Worm (Caenorhabditis elegans) whole organism, L4 larva: ENCODE measurements around the gene gpc-1.

Experiments used
- D1046.2 ChIP-seq: fragments of 200-800 bp; sonication (Bioruptor generic); IDR thresholded peaks from 2 replicates; pipeline ENCODE4 v1.3.6; 2022; ENCODE audit warnings: missing genetic modification characterization, missing compliant biosample characterization
- F10B5.3 ChIP-seq: sonication (generic microtip); optimal IDR thresholded peaks from 2 replicates; lab custom pipeline; 2016; ENCODE audit warnings: mild to moderate bottlenecking, missing genetic modification characterization, missing compliant biosample characterization
- F37D6.2 ChIP-seq: sonication (generic microtip); optimal IDR thresholded peaks from 2 replicates; lab custom pipeline; 2016; ENCODE audit warnings: mild to moderate bottlenecking, missing genetic modification characterization, missing compliant biosample characterization
- F44E2.7 ChIP-seq: fragments of 200-800 bp; sonication (Bioruptor generic); IDR thresholded peaks from 2 replicates; pipeline ENCODE4 v2.1.2; 2022; ENCODE audit warnings: missing genetic modification characterization, missing compliant biosample characterization
- T20F7.1 ChIP-seq: fragments of 200-800 bp; sonication (Bioruptor generic); optimal IDR thresholded peaks from 2 replicates; lab custom pipeline; 2018; ENCODE audit warnings: mild to moderate bottlenecking, missing genetic modification characterization, missing compliant biosample characterization
- Y75B8A.6 ChIP-seq: fragments of 200-800 bp; sonication (Bioruptor generic); IDR thresholded peaks from 2 replicates; pipeline ENCODE4 v1.3.6; 2022; ENCODE audit warnings: missing genetic modification reagents, missing genetic modification characterization, missing compliant biosample characterization
- ZK546.5 ChIP-seq, 2 experiments: sonication (generic microtip); optimal IDR thresholded peaks; 2 replicates each; lab custom pipeline; 2017; ENCODE audit warnings: missing biosample characterization in 2 of 2, missing genetic modification characterization in 2 of 2
- aly-2 ChIP-seq: sonication (generic microtip); optimal IDR thresholded peaks from 2 replicates; lab custom pipeline; 2018; ENCODE audit warnings: missing biosample characterization, missing genetic modification characterization
- ceh-20 ChIP-seq: fragments of 200-800 bp; sonication (Bioruptor generic); IDR thresholded peaks from 2 replicates; pipeline ENCODE4 v1.3.6; 2022; ENCODE audit warnings: missing genetic modification reagents, missing genetic modification characterization, missing compliant biosample characterization
- ceh-62 ChIP-seq: sonication (generic microtip); optimal IDR thresholded peaks from 2 replicates; lab custom pipeline; 2017; ENCODE audit warnings: missing biosample characterization, missing genetic modification characterization
- ceh-82 ChIP-seq: sonication (generic microtip); optimal IDR thresholded peaks from 2 replicates; lab custom pipeline; 2017; ENCODE audit warnings: missing biosample characterization, missing genetic modification characterization
- cey-2 ChIP-seq: sonication (generic microtip); optimal IDR thresholded peaks from 3 replicates; lab custom pipeline; 2017; ENCODE audit warnings: missing genetic modification characterization, mild to moderate bottlenecking, missing compliant biosample characterization, antibody characterized with exemption, borderline replicate concordance; ENCODE audit not compliant: insufficient read depth
- ctbp-1 ChIP-seq: fragments of 200-800 bp; sonication (Bioruptor generic); IDR thresholded peaks from 2 replicates; pipeline ENCODE4 v1.3.6; 2022; ENCODE audit warnings: missing genetic modification reagents, missing genetic modification characterization, missing compliant biosample characterization
- daf-19 ChIP-seq: fragments of 200-800 bp; sonication (Bioruptor generic); conservative IDR thresholded peaks from 2 replicates; pipeline ENCODE4 v1.3.6; 2022; ENCODE audit warnings: missing genetic modification characterization, missing compliant biosample characterization
- dmd-6 ChIP-seq: fragments of 200-800 bp; sonication (Bioruptor generic); IDR thresholded peaks from 2 replicates; pipeline ENCODE4 v1.3.6; 2022; ENCODE audit warnings: missing genetic modification reagents, missing genetic modification characterization, missing compliant biosample characterization
- dpl-1 ChIP-seq: fragments of 150-350 bp; optimal IDR thresholded peaks from 2 replicates; lab custom pipeline; 2014; ENCODE audit warnings: missing biosample characterization, missing genetic modification reagents, missing genetic modification characterization
- duxl-1 ChIP-seq: sonication (generic microtip); optimal IDR thresholded peaks from 2 replicates; lab custom pipeline; 2016; ENCODE audit warnings: mild to moderate bottlenecking, missing genetic modification characterization, moderate library complexity, missing compliant biosample characterization; ENCODE audit not compliant: poor library complexity
- dve-1 ChIP-seq: sonication (generic microtip); optimal IDR thresholded peaks from 2 replicates; lab custom pipeline; 2017; ENCODE audit warnings: antibody characterized with exemption, mild to moderate bottlenecking, missing genetic modification characterization, missing compliant biosample characterization; ENCODE audit not compliant: insufficient read depth
- fkh-10 ChIP-seq: fragments of 150-350 bp; optimal IDR thresholded peaks from 2 replicates; lab custom pipeline; 2014; ENCODE audit warnings: missing biosample characterization, missing genetic modification reagents, missing genetic modification characterization
- gei-8 ChIP-seq: fragments of 200-800 bp; sonication (Bioruptor generic); optimal IDR thresholded peaks from 2 replicates; lab custom pipeline; 2018; ENCODE audit warnings: mild to moderate bottlenecking, missing genetic modification characterization, missing compliant biosample characterization
- hif-1 ChIP-seq, 2 experiments: sonication (generic microtip); optimal IDR thresholded peaks; 2 replicates each; lab custom pipeline; 2016 to 2017; ENCODE audit warnings: missing compliant biosample characterization in 2 of 2, missing genetic modification characterization in 2 of 2, missing genetic modification reagents in 2 of 2, missing genotype in 2 of 2, mild to moderate bottlenecking in 1 of 2
- hlh-11 ChIP-seq: fragments of 200-800 bp; sonication (Bioruptor generic); optimal IDR thresholded peaks from 2 replicates; lab custom pipeline; 2018; ENCODE audit warnings: mild to moderate bottlenecking, missing genetic modification characterization, missing compliant biosample characterization
- hlh-30 ChIP-seq: sonication (generic microtip); optimal IDR thresholded peaks from 2 replicates; lab custom pipeline; 2017; ENCODE audit warnings: antibody characterized with exemption, mild to moderate bottlenecking, missing genetic modification characterization, missing compliant biosample characterization; ENCODE audit not compliant: insufficient read depth
- lim-7 ChIP-seq: fragments of 200-800 bp; sonication (Bioruptor generic); IDR thresholded peaks from 2 replicates; pipeline ENCODE4 v1.3.6; 2022; ENCODE audit warnings: missing genetic modification characterization, missing compliant biosample characterization
- lin-1 ChIP-seq: fragments of 200-800 bp; sonication (Bioruptor generic); IDR thresholded peaks from 2 replicates; pipeline ENCODE4 v1.3.6; 2022; ENCODE audit warnings: missing genetic modification reagents, missing genetic modification characterization, missing compliant biosample characterization
- lin-13 ChIP-seq: fragments of 150-350 bp; optimal IDR thresholded peaks from 2 replicates; lab custom pipeline; 2014; ENCODE audit warnings: missing biosample characterization, missing genetic modification reagents, missing genetic modification characterization
- lin-38 ChIP-seq: fragments of 200-800 bp; sonication (Bioruptor generic); IDR thresholded peaks from 2 replicates; pipeline ENCODE4 v1.3.6; 2022; ENCODE audit warnings: missing genetic modification reagents, missing genetic modification characterization, missing compliant biosample characterization
- mdl-1 ChIP-seq, 2 experiments: fragments of 150-350 bp in 1 of 2; sonication (generic microtip) in 1 of 2; optimal IDR thresholded peaks; 2 replicates each; lab custom pipeline; 2014 to 2017; ENCODE audit warnings: missing biosample characterization in 2 of 2, missing genetic modification characterization in 2 of 2
- mdt-29 ChIP-seq: fragments of 200-800 bp; sonication (Bioruptor generic); IDR thresholded peaks from 2 replicates; pipeline ENCODE4 v1.3.6; 2022; ENCODE audit warnings: missing genetic modification reagents, missing genetic modification characterization, missing compliant biosample characterization
- mxl-2 ChIP-seq: fragments of 200-800 bp; sonication (Bioruptor generic); conservative IDR thresholded peaks from 2 replicates; pipeline ENCODE4 v1.3.6; 2022; ENCODE audit warnings: missing genetic modification reagents, missing genetic modification characterization, missing compliant biosample characterization
- mxl-3 ChIP-seq: fragments of 200-800 bp; sonication (Bioruptor generic); optimal IDR thresholded peaks from 2 replicates; lab custom pipeline; 2018; ENCODE audit warnings: mild to moderate bottlenecking, missing genetic modification characterization, missing compliant biosample characterization
- nhr-10 ChIP-seq: fragments of 150-350 bp; optimal IDR thresholded peaks from 2 replicates; lab custom pipeline; 2014; ENCODE audit warnings: missing biosample characterization, missing genetic modification characterization
- nhr-11 ChIP-seq: fragments of 150-350 bp; optimal IDR thresholded peaks from 2 replicates; lab custom pipeline; 2014; ENCODE audit warnings: missing biosample characterization, missing genetic modification characterization
- nhr-25 ChIP-seq: sonication (generic microtip); optimal IDR thresholded peaks from 2 replicates; lab custom pipeline; 2017; ENCODE audit warnings: missing genetic modification characterization, mild to moderate bottlenecking, missing compliant biosample characterization, antibody characterized with exemption, moderate library complexity, borderline replicate concordance; ENCODE audit not compliant: insufficient read depth
- nhr-28 ChIP-seq: fragments of 150-350 bp; optimal IDR thresholded peaks from 2 replicates; lab custom pipeline; 2014; ENCODE audit warnings: missing biosample characterization, missing genetic modification characterization
- nhr-6 ChIP-seq: fragments of 150-350 bp; optimal IDR thresholded peaks from 2 replicates; lab custom pipeline; 2014; ENCODE audit warnings: missing biosample characterization, missing genetic modification characterization
- nhr-76 ChIP-seq: fragments of 150-350 bp; optimal IDR thresholded peaks from 2 replicates; lab custom pipeline; 2014; ENCODE audit warnings: missing biosample characterization, missing genetic modification characterization
- pqm-1 ChIP-seq: sonication (generic microtip); optimal IDR thresholded peaks from 2 replicates; lab custom pipeline; 2017; ENCODE audit warnings: missing biosample characterization, missing genetic modification characterization
- rbr-2 ChIP-seq: sonication (generic microtip); optimal IDR thresholded peaks from 2 replicates; lab custom pipeline; 2016; ENCODE audit warnings: missing genotype, missing genetic modification characterization, missing compliant biosample characterization
- sdz-12 ChIP-seq: fragments of 200-800 bp; sonication (Bioruptor generic); optimal IDR thresholded peaks from 2 replicates; lab custom pipeline; 2018; ENCODE audit warnings: mild to moderate bottlenecking, missing genetic modification characterization, missing compliant biosample characterization
- skn-1 ChIP-seq: fragments of 150-350 bp; optimal IDR thresholded peaks from 2 replicates; lab custom pipeline; 2014; ENCODE audit warnings: missing biosample characterization, missing genetic modification characterization
- snpc-1.2 ChIP-seq: fragments of 200-800 bp; sonication (Bioruptor generic); IDR thresholded peaks from 2 replicates; pipeline ENCODE4 v1.3.6; 2022; ENCODE audit warnings: missing genetic modification reagents, missing genetic modification characterization, missing compliant biosample characterization
- snpc-4 ChIP-seq: fragments of 150-350 bp; optimal IDR thresholded peaks from 2 replicates; lab custom pipeline; 2014; ENCODE audit warnings: missing biosample characterization, missing genetic modification characterization
- tag-97 ChIP-seq: fragments of 200-800 bp; sonication (Bioruptor generic); IDR thresholded peaks from 2 replicates; pipeline ENCODE4 v1.3.6; 2022; ENCODE audit warnings: missing genetic modification characterization, missing compliant biosample characterization
- tra-1 ChIP-seq: fragments of 200-800 bp; sonication (Bioruptor generic); IDR thresholded peaks from 2 replicates; pipeline ENCODE4 v1.3.6; 2022; ENCODE audit warnings: missing genetic modification reagents, missing genetic modification characterization, missing compliant biosample characterization
- unc-130 ChIP-seq: sonication (generic microtip); optimal IDR thresholded peaks from 2 replicates; lab custom pipeline; 2016; ENCODE audit warnings: missing genetic modification reagents, missing genetic modification characterization, missing compliant biosample characterization
- unc-62 ChIP-seq, 3 experiments: fragments of 150-350 bp in 1 of 3; sonication (generic microtip); optimal IDR thresholded peaks in 2 of 3; peaks in 1 of 3; 1 replicate in 1 of 3; 2 replicates in 2 of 3; lab custom pipeline; 2014 to 2017; ENCODE audit warnings: missing biosample characterization in 3 of 3, missing genetic modification characterization in 3 of 3, missing genetic modification reagents in 3 of 3, missing genotype in 1 of 3
- zag-1 ChIP-seq: fragments of 150-350 bp; optimal IDR thresholded peaks from 2 replicates; lab custom pipeline; 2014; ENCODE audit warnings: missing biosample characterization, missing genetic modification characterization
- ztf-7 ChIP-seq: fragments of 150-350 bp; optimal IDR thresholded peaks from 2 replicates; lab custom pipeline; 2014; ENCODE audit warnings: missing biosample characterization, missing genetic modification characterization

The gpc-1 gene

ce11 chrX:12877930-12878329 is 6.9 kb downstream of the gpc-1 start:
- TF ChIP-seq gei-8 (no peak), hlh-30 (peak; percentile 67), mxl-3 (GFP tag; lab: Kevin White, UChicago) (peak; percentile 64), aly-2 (tag; lab: Kevin White, UChicago) (no peak), ztf-7 (tag; lab: Kevin White, UChicago) (peak; percentile 45), lim-7 (GFP tag; lab: Robert Waterston, UW) (no peak), cey-2 (no peak), lin-38 (GFP tag; lab: Robert Waterston, UW) (no peak), rbr-2 (tag; lab: Kevin White, UChicago) (no peak), mdl-1 (tag; optimal IDR thresholded peaks at IDR 0.05; lab: Kevin White, UChicago) (peak; percentile 59 to 73), nhr-28 (tag; lab: Kevin White, UChicago) (peak; percentile 9), D1046.2 (GFP tag; lab: Robert Waterston, UW) (no peak), mxl-2 (no peak), ceh-62 (tag; lab: Kevin White, UChicago) (no peak), dmd-6 (GFP tag; lab: Robert Waterston, UW) (peak; percentile 61), nhr-10 (tag; lab: Kevin White, UChicago) (no peak), nhr-25 (no peak), Y75B8A.6 (GFP tag; lab: Robert Waterston, UW) (no peak), zag-1 (no peak), dve-1 (tag; lab: Kevin White, UChicago) (peak; percentile 33), snpc-4 (tag; lab: Kevin White, UChicago) (no peak), skn-1 (no peak), lin-1 (GFP tag; lab: Robert Waterston, UW) (no peak), unc-62 (GFP tag; optimal IDR thresholded peaks at IDR 0.05 in 1 of 2; lab: Kevin White, UChicago) (no peak), unc-62 (tag; optimal IDR thresholded peaks at IDR 0.05; lab: Kevin White, UChicago) (no peak), fkh-10 (GFP tag; lab: Kevin White, UChicago) (no peak), mdt-29 (no peak), pqm-1 (peak; percentile 48), F44E2.7 (GFP tag; lab: Robert Waterston, UW) (no peak), tra-1 (GFP tag; lab: Robert Waterston, UW) (peak; percentile 50; the same call in 1 of the 2 replicates), hlh-11 (peak; percentile 69), ctbp-1 (GFP tag; lab: Robert Waterston, UW) (no peak), T20F7.1 (GFP tag; lab: Kevin White, UChicago) (no peak), nhr-11 (tag; lab: Kevin White, UChicago) (peak; percentile 46), unc-130 (GFP tag; lab: Kevin White, UChicago) (no peak), lin-13 (GFP tag; lab: Kevin White, UChicago) (no peak), dpl-1 (GFP tag; lab: Kevin White, UChicago) (no peak)

DNA sequence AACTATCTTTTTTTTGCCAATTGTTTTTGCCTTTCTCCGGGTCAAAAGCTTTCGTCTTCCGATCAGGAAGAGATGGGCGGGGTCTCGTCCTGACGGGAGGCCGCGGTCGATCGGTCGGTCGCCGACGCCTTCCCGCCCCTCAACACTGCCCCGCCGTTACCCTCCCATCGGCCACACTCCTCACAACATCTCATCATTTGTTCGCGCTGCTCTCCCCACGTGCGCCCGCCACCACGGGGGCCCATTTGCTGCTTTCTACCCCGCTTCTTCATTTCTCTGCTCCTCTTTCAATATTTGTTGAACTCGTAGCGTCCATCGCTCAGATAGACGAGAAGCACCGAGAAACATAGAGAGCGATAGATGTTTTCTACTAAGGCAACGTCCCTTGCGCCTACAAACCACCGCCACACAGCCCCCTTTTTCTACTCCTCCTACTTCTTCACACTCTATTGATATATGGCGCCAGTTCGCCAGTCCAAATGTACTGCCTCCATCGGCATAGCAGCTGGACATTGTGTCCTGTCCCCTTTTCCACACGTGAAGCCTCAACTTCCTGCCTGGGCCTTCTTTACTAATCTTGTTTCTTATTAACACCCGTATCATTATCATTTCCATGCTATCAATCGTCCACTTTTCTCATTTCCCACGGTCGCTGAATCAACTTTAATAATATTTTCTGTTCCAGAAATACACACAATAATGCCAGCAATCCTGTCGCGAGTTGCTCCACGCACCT is 7.8 kb downstream of the gpc-1 start, which contains the start of gene bcat-1:
bcat-1 (plus strand) TSS at position 686 of the 736 bp plus-strand sequence.
- no peak for TF ChIP-seq daf-19
- peak; percentile 45 for TF ChIP-seq F37D6.2
- no peak for TF ChIP-seq snpc-1.2 (GFP tag; lab: Robert Waterston, UW)
- TF ChIP-seq ztf-7 (tag; lab: Kevin White, UChicago) = no peak
- peak; percentile 51 for TF ChIP-seq ceh-20
- TF ChIP-seq F10B5.3 (tag; lab: Kevin White, UChicago) = no peak
- no peak for TF ChIP-seq ZK546.5 (tag; optimal IDR thresholded peaks at IDR 0.05; lab: Kevin White, UChicago)
- TF ChIP-seq lin-13 (GFP tag; lab: Kevin White, UChicago) = no peak
- no peak for TF ChIP-seq lim-7 (GFP tag; lab: Robert Waterston, UW)
- no peak for TF ChIP-seq ceh-82
- no peak for TF ChIP-seq unc-130 (GFP tag; lab: Kevin White, UChicago)
- TF ChIP-seq T20F7.1 (GFP tag; lab: Kevin White, UChicago) = no peak
- TF ChIP-seq nhr-28 (tag; lab: Kevin White, UChicago) = peak; percentile 44
- TF ChIP-seq sdz-12 (GFP tag; lab: Kevin White, UChicago) = no peak
- TF ChIP-seq pqm-1 = no peak
- TF ChIP-seq hif-1 (tag; optimal IDR thresholded peaks at IDR 0.05; lab: Kevin White, UChicago) = peak in 1 of 2 experiments; percentile 72
- no peak for TF ChIP-seq Y75B8A.6 (GFP tag; lab: Robert Waterston, UW)
- no peak for TF ChIP-seq D1046.2 (GFP tag; lab: Robert Waterston, UW)
- TF ChIP-seq tag-97 (GFP tag; lab: Robert Waterston, UW) = no peak
- no peak for TF ChIP-seq nhr-6 (tag; lab: Kevin White, UChicago)
- TF ChIP-seq mxl-2 = no peak
- no peak for TF ChIP-seq nhr-76 (tag; lab: Kevin White, UChicago)
- no peak for TF ChIP-seq duxl-1
